Worm (Caenorhabditis elegans): ENCODE measurements around the gene C31H2.14.

ce11 chrX:5152931-5153330 lies 4.9 kb downstream of the C31H2.14 start:
- TF ChIP-seq tbx-37 (GFP tag; conservative IDR thresholded peaks at IDR 0.05) (no peak), pes-1 (GFP tag; IDR thresholded peaks at IDR 0.05) (no peak), ama-1 (optimal IDR thresholded peaks at IDR 0.05) (no peak), sea-1 (GFP tag; conservative IDR thresholded peaks at IDR 0.05) (no peak), ceh-36 (tag; optimal IDR thresholded peaks at IDR 0.05) (no peak), ets-7 (tag; optimal IDR thresholded peaks at IDR 0.05) (no peak), ceh-13 (GFP tag; optimal IDR thresholded peaks at IDR 0.05) (no peak), flt-1 (GFP tag; IDR thresholded peaks at IDR 0.05) (no peak), scrt-1 (GFP tag; IDR thresholded peaks at IDR 0.05) (no peak), hnd-1 (tag; optimal IDR thresholded peaks at IDR 0.05) (no peak), tbx-11 (GFP tag; IDR thresholded peaks at IDR 0.05) (no peak), tra-4 (tag; optimal IDR thresholded peaks at IDR 0.05) (no peak)
